Worm (Caenorhabditis elegans) whole organism, midembryonic: Measurements from ENCODE around the gene C14B9.3.

ENCODE experiments used
- flt-1 ChIP-seq: fragments of 200-800 bp; sonication (Bioruptor generic); IDR thresholded peaks from 2 replicates; pipeline ENCODE4 v1.3.6; 2022; ENCODE audit warnings: missing genetic modification characterization, missing compliant biosample characterization
- med-1 ChIP-seq: sonication (generic microtip); optimal IDR thresholded peaks from 2 replicates; lab custom pipeline; 2017; ENCODE audit warnings: missing genetic modification characterization, mild to moderate bottlenecking, missing compliant biosample characterization, antibody characterized with exemption, missing genetic modification reagents; ENCODE audit not compliant: insufficient read depth
- tab-1 ChIP-seq: fragments of 200-800 bp; sonication (Bioruptor generic); IDR thresholded peaks from 2 replicates; pipeline ENCODE4 v1.3.6; 2022; ENCODE audit warnings: missing genetic modification characterization, missing compliant biosample characterization
- ztf-23 ChIP-seq: fragments of 200-800 bp; sonication (Bioruptor generic); IDR thresholded peaks from 2 replicates; pipeline ENCODE4 v1.3.6; 2022; ENCODE audit warnings: missing genetic modification reagents, missing genetic modification characterization, missing compliant biosample characterization

- no peak for TF ChIP-seq ztf-23
- no peak for TF ChIP-seq tab-1
- no peak for TF ChIP-seq flt-1
- no peak for TF ChIP-seq med-1 (GFP tag; lab: Kevin White, UChicago)
These were observed 40.2 kb downstream of the C14B9.3 start, which contains the start of gene D2007.2 for ce11 chrIII:8148751-8149150.
